Fruit fly (Drosophila melanogaster) whole organism, pupa: Measurements from ENCODE around the gene CG2772.

ENCODE experiments used
- CG10348 ChIP-seq: fragments of 200-800 bp; sonication (Bioruptor generic); IDR thresholded peaks from 2 replicates; pipeline ENCODE4 v1.3.6; 2022; ENCODE audit warnings: missing biosample characterization, missing genetic modification characterization
- CG12605 ChIP-seq: fragments of 200-800 bp; sonication (Bioruptor generic); IDR thresholded peaks from 2 replicates; pipeline ENCODE4 v1.3.6; 2022; ENCODE audit warnings: missing biosample characterization, missing genetic modification characterization
- CG13204 ChIP-seq: fragments of 200-800 bp; sonication (Bioruptor generic); optimal IDR thresholded peaks from 2 replicates; lab custom pipeline; 2018; ENCODE audit warnings: missing biosample characterization, mild to moderate bottlenecking, missing genetic modification characterization, moderate library complexity
- CG14655 ChIP-seq: fragments of 200-800 bp; sonication (Bioruptor generic); optimal IDR thresholded peaks from 3 replicates; lab custom pipeline; 2017; ENCODE audit warnings: mild to moderate bottlenecking, missing biosample characterization, missing genetic modification reagents, missing genetic modification characterization
- CG15710 ChIP-seq: fragments of 200-800 bp; sonication (Bioruptor generic); optimal IDR thresholded peaks from 2 replicates; lab custom pipeline; 2018; ENCODE audit warnings: missing biosample characterization, mild to moderate bottlenecking, missing genetic modification characterization, moderate library complexity
- CG17806 ChIP-seq: fragments of 200-800 bp; sonication (Bioruptor generic); optimal IDR thresholded peaks from 2 replicates; lab custom pipeline; 2018; ENCODE audit warnings: missing biosample characterization, mild to moderate bottlenecking, missing genetic modification characterization, moderate library complexity
- CG32121 ChIP-seq: fragments of 200-800 bp; sonication (Bioruptor generic); IDR thresholded peaks from 2 replicates; pipeline ENCODE4 v1.3.6; 2022; ENCODE audit warnings: missing biosample characterization, missing genetic modification characterization
- CG34367 ChIP-seq: fragments of 200-800 bp; sonication (Bioruptor generic); optimal IDR thresholded peaks from 2 replicates; lab custom pipeline; 2018; ENCODE audit warnings: missing biosample characterization, mild to moderate bottlenecking, missing genetic modification characterization
- CG4496 ChIP-seq: fragments of 200-800 bp; sonication (Bioruptor generic); IDR thresholded peaks from 3 replicates; pipeline ENCODE4 v1.3.6; 2022; ENCODE audit warnings: missing biosample characterization, missing genetic modification characterization
- CG8159 ChIP-seq: fragments of 200-800 bp; sonication (Bioruptor generic); optimal IDR thresholded peaks from 3 replicates; lab custom pipeline; 2018; ENCODE audit warnings: missing biosample characterization, mild to moderate bottlenecking, missing genetic modification characterization, moderate library complexity
- CG8301 ChIP-seq: fragments of 200-800 bp; sonication (Bioruptor generic); optimal IDR thresholded peaks from 2 replicates; lab custom pipeline; 2018; ENCODE audit warnings: missing biosample characterization, mild to moderate bottlenecking, missing genetic modification characterization
- CG9948 ChIP-seq: fragments of 200-800 bp; sonication (Bioruptor generic); optimal IDR thresholded peaks from 2 replicates; lab custom pipeline; 2018; ENCODE audit warnings: missing biosample characterization, mild to moderate bottlenecking, missing genetic modification characterization, moderate library complexity
- D1 ChIP-seq: fragments of 200-800 bp; sonication (Bioruptor generic); optimal IDR thresholded peaks from 2 replicates; lab custom pipeline; 2018; ENCODE audit warnings: missing biosample characterization, mild to moderate bottlenecking, missing genetic modification characterization, moderate library complexity
- EcR ChIP-seq: fragments of 200-800 bp; sonication (Bioruptor generic); optimal IDR thresholded peaks from 3 replicates; lab custom pipeline; 2019; ENCODE audit warnings: missing biosample characterization, missing genetic modification characterization, mild to moderate bottlenecking, moderate library complexity, missing genetic modification reagents
- Ets98B ChIP-seq: fragments of 200-800 bp; sonication (Bioruptor generic); IDR thresholded peaks from 2 replicates; pipeline ENCODE4 v1.3.6; 2022; ENCODE audit warnings: missing biosample characterization, missing genetic modification characterization
- Pif1A ChIP-seq: fragments of 200-800 bp; sonication (Bioruptor generic); optimal IDR thresholded peaks from 3 replicates; lab custom pipeline; 2016; ENCODE audit warnings: missing biosample characterization, missing genetic modification characterization
- Pif1B ChIP-seq: fragments of 200-800 bp; sonication (Bioruptor generic); optimal IDR thresholded peaks from 3 replicates; lab custom pipeline; 2016; ENCODE audit warnings: missing biosample characterization, missing genetic modification characterization
- Snoo ChIP-seq: fragments of 200-800 bp; sonication (Bioruptor generic); optimal IDR thresholded peaks from 3 replicates; lab custom pipeline; 2017; ENCODE audit warnings: missing biosample characterization, mild to moderate bottlenecking, missing genetic modification characterization, inconsistent platforms
- fd96Ca ChIP-seq: fragments of 200-800 bp; sonication (Bioruptor generic); IDR thresholded peaks from 3 replicates; pipeline ENCODE4 v1.3.6; 2022; ENCODE audit warnings: missing biosample characterization, missing genetic modification characterization
- gl ChIP-seq: fragments of 200-800 bp; sonication (Bioruptor generic); optimal IDR thresholded peaks from 2 replicates; lab custom pipeline; 2018; ENCODE audit warnings: missing biosample characterization, mild to moderate bottlenecking, missing genetic modification characterization
- rn ChIP-seq: fragments of 200-800 bp; sonication (Bioruptor generic); IDR thresholded peaks from 2 replicates; pipeline ENCODE4 v1.3.6; 2022; ENCODE audit warnings: missing biosample characterization, missing genetic modification characterization

Gene CG2772

DNA sequence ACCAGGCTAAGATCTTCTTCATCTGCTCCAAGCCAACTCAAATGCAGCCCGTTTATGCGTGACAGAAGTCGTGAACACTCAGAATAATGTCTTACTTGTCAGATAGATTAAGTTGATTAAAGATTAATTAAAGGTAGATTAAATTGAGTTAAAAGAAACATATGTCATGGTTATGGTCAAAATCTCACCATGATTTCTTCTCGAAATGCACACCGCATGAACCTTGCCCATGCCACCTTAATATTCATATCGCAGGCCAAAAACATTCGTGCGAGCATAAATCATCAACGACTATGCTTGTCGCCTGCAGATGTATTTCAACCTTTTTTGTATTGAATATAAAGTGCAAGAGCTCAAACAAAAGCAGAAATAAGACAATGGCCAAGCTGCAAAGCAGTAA is 8.7 kb upstream of the CG2772 start:
- TF ChIP-seq CG15710 (tag; lab: Kevin White, UChicago) (peak; percentile 88), CG12605 (GFP tag; lab: Robert Waterston, UW) (peak; percentile 94), CG14655 (GFP tag; lab: Kevin White, UChicago) (peak; percentile 88), CG13204 (GFP tag; lab: Kevin White, UChicago) (peak; percentile 73), CG10348 (GFP tag; lab: Robert Waterston, UW) (no peak), fd96Ca (GFP tag; lab: Robert Waterston, UW) (peak; percentile 90), CG9948 (tag; lab: Kevin White, UChicago) (peak; percentile 80), Snoo (tag; lab: Kevin White, UChicago) (peak; percentile 74), CG34367 (tag; lab: Kevin White, UChicago) (peak; percentile 61), CG32121 (GFP tag; lab: Robert Waterston, UW) (peak; percentile 87), D1 (tag; lab: Kevin White, UChicago) (no peak), CG4496 (peak; percentile 91), rn (GFP tag; lab: Robert Waterston, UW) (peak; percentile 37; the same call in 1 of the 2 replicates), CG8301 (tag; lab: Kevin White, UChicago) (peak; percentile 89), EcR (GFP tag; lab: Kevin White, UChicago) (no peak), Pif1A (GFP tag; lab: Kevin White, UChicago) (peak; percentile 76), CG17806 (tag; lab: Kevin White, UChicago) (peak; percentile 66), Ets98B (GFP tag; lab: Robert Waterston, UW) (peak; percentile 88), CG8159 (tag; lab: Kevin White, UChicago) (peak; percentile 64), Pif1B (GFP tag; lab: Kevin White, UChicago) (peak; percentile 78), gl (tag; lab: Kevin White, UChicago) (peak; percentile 46)

DNA sequence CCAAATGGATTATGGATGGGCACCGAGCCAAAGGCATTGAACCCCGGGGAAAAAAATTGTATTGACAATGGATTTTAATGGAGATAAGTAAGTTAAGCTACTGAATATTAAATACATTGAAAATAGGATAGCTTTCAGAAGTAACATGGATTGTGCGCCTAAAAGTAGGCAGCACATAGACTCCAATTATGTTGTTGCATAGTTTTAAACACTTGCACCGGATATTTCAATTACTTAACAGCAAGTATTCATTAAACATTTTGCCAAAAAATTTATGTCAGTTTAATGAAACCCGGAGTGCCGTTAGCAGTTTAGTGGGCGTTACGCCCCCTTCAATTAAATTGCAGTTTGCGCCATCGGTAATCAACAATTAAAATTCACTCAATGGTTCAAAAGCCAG is 7.7 kb upstream of the CG2772 start:
- no peak for TF ChIP-seq rn (GFP tag; lab: Robert Waterston, UW)
- TF ChIP-seq Pif1A (GFP tag; lab: Kevin White, UChicago), result no peak
- TF ChIP-seq CG9948 (tag; lab: Kevin White, UChicago), result no peak
- TF ChIP-seq D1 (tag; lab: Kevin White, UChicago), result no peak
- no peak for TF ChIP-seq CG12605 (GFP tag; lab: Robert Waterston, UW)
- TF ChIP-seq CG8301 (tag; lab: Kevin White, UChicago), result no peak
- TF ChIP-seq CG8159 (tag; lab: Kevin White, UChicago), result no peak
- no peak for TF ChIP-seq gl (tag; lab: Kevin White, UChicago)

DNA sequence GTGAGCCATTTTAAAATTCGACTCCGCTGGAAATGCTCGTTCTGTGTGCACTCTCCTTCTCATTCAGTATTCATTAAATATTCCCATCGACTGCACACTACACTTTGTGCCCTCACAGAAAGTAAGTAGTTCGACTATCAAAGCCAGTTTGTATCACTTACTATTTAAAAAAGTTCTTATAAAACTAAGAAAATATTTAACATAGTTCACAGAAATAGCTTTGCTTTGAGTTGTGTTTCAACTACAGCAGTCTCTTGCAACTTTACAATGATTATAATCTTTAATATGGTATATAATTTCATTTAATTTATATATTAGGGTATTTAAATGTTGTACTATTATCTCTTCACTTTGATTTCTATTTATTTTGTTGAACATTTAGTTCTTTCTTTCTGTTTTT is 6.3 kb upstream of the CG2772 start:
- no peak for TF ChIP-seq Ets98B (GFP tag; lab: Robert Waterston, UW)
- TF ChIP-seq CG14655 (GFP tag; lab: Kevin White, UChicago), result peak; percentile 21

DNA sequence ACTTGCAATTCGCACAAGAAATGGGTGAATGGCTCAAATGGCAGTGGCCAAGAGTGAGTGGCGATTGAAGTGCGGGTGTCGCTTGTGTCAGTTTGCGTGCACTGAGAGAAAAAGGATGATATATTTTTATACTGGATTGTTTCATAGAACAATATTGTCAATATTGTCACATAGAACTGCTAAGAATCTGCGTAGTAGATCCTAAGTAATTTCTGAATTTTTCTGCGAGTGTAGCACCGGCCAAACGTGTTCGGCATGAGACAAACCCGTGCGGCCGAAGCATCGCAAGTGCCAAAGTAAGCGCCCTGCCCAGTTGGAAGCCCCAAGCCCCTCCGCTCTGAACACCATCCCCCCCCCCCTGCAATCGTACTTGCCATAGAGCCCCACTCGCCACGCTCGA is 5.5 kb upstream of the CG2772 start:
- TF ChIP-seq CG13204 (GFP tag; lab: Kevin White, UChicago) (peak; percentile 25), CG32121 (GFP tag; lab: Robert Waterston, UW) (peak; percentile 92), EcR (GFP tag; lab: Kevin White, UChicago) (no peak), CG15710 (tag; lab: Kevin White, UChicago) (peak; percentile 60), CG17806 (tag; lab: Kevin White, UChicago) (peak; percentile 63), CG10348 (GFP tag; lab: Robert Waterston, UW) (peak; percentile 24; the same call in 1 of the 2 replicates), gl (tag; lab: Kevin White, UChicago) (peak; percentile 60), D1 (tag; lab: Kevin White, UChicago) (no peak), Pif1B (GFP tag; lab: Kevin White, UChicago) (no peak), CG12605 (GFP tag; lab: Robert Waterston, UW) (peak; percentile 82), rn (GFP tag; lab: Robert Waterston, UW) (peak; percentile 83), CG4496 (peak; percentile 90), CG8301 (tag; lab: Kevin White, UChicago) (peak; percentile 76), Ets98B (GFP tag; lab: Robert Waterston, UW) (peak; percentile 92), fd96Ca (GFP tag; lab: Robert Waterston, UW) (peak; percentile 93), CG14655 (GFP tag; lab: Kevin White, UChicago) (peak; percentile 80), Pif1A (GFP tag; lab: Kevin White, UChicago) (no peak), CG34367 (tag; lab: Kevin White, UChicago) (no peak), CG9948 (tag; lab: Kevin White, UChicago) (peak; percentile 52), Snoo (tag; lab: Kevin White, UChicago) (no peak), CG8159 (tag; lab: Kevin White, UChicago) (peak; percentile 62)

DNA sequence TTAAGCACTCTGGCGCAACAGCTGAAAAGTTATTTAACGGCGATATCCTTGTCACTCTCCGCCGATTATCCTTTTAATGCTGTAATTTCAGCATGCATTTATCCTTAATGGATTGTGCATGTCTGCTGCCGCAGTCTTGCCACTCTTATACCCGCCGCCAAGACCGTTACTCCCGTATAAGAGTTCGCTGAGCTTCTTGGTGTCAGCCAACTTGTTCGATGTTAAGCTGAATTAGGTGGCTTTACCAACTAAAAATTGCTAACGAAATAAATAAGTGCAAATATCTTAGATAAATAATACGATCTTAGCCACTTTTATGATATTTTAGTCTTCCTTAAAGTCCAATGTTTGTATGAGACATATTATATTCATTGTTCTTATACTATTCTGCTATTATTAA is 4.6 kb upstream of the CG2772 start:
- TF ChIP-seq rn (GFP tag; lab: Robert Waterston, UW), result no peak
- TF ChIP-seq CG8159 (tag; lab: Kevin White, UChicago), result no peak
- no peak for TF ChIP-seq D1 (tag; lab: Kevin White, UChicago)
- TF ChIP-seq CG10348 (GFP tag; lab: Robert Waterston, UW), result no peak
- TF ChIP-seq Snoo (tag; lab: Kevin White, UChicago), result no peak
- no peak for TF ChIP-seq Ets98B (GFP tag; lab: Robert Waterston, UW)
- TF ChIP-seq fd96Ca (GFP tag; lab: Robert Waterston, UW), result no peak
- no peak for TF ChIP-seq CG34367 (tag; lab: Kevin White, UChicago)

DNA sequence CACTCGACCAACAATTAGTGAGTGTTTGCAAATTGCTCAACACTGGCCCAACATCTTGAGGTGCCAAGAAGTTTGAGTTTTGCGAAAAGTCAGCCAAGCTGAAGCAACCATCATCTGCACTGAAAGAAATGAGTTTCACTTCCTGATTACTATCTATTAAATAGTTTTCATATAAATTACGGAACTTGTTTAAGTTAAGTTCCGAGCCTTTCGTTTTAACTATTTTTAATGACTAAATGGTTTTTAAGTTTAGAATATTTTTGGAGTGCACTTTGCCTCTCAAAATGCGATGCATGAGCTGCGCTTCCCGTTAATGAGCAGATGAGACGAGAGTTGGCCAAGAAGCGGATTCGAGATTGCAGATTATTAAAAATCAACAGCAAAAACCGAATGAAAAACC is 4.1 kb upstream of the CG2772 start:
- TF ChIP-seq EcR (GFP tag; lab: Kevin White, UChicago) (no peak), CG10348 (GFP tag; lab: Robert Waterston, UW) (no peak), CG14655 (GFP tag; lab: Kevin White, UChicago) (peak; percentile 58), gl (tag; lab: Kevin White, UChicago) (no peak), CG9948 (tag; lab: Kevin White, UChicago) (peak; percentile 8), CG17806 (tag; lab: Kevin White, UChicago) (peak; percentile 23), D1 (tag; lab: Kevin White, UChicago) (no peak), CG34367 (tag; lab: Kevin White, UChicago) (no peak), CG4496 (peak; percentile 63; the same call in 2 of the 3 replicates), Pif1B (GFP tag; lab: Kevin White, UChicago) (no peak), rn (GFP tag; lab: Robert Waterston, UW) (no peak), CG12605 (GFP tag; lab: Robert Waterston, UW) (peak; percentile 21; the same call in 1 of the 2 replicates), CG15710 (tag; lab: Kevin White, UChicago) (no peak), Pif1A (GFP tag; lab: Kevin White, UChicago) (peak; percentile 8), CG8159 (tag; lab: Kevin White, UChicago) (no peak), Ets98B (GFP tag; lab: Robert Waterston, UW) (peak; percentile 56), CG32121 (GFP tag; lab: Robert Waterston, UW) (peak; percentile 63), CG8301 (tag; lab: Kevin White, UChicago) (peak; percentile 59)
